Worm (Caenorhabditis elegans) whole organism, L2 larva: Measurements from ENCODE around the gene srx-14.

Experiments used
- ZK546.5 ChIP-seq: sonication (generic microtip); optimal IDR thresholded peaks from 2 replicates; lab custom pipeline; 2017; ENCODE audit warnings: missing biosample characterization, missing genetic modification characterization
- ama-1 ChIP-seq: fragments of 150-350 bp; optimal IDR thresholded peaks from 2 replicates; lab custom pipeline; 2018; ENCODE audit warnings: inconsistent platforms
- ceh-16 ChIP-seq: fragments of 150-350 bp; optimal IDR thresholded peaks from 2 replicates; lab custom pipeline; 2014; ENCODE audit warnings: missing biosample characterization, missing genetic modification characterization
- ceh-82 ChIP-seq: fragments of 150-350 bp; optimal IDR thresholded peaks from 2 replicates; lab custom pipeline; 2014; ENCODE audit warnings: missing biosample characterization, missing genetic modification characterization
- dmd-4 ChIP-seq: sonication (generic microtip); optimal IDR thresholded peaks from 2 replicates; lab custom pipeline; 2017; ENCODE audit warnings: missing biosample characterization, missing genetic modification characterization
- egl-27 ChIP-seq: sonication (generic microtip); optimal IDR thresholded peaks from 3 replicates; lab custom pipeline; 2017; ENCODE audit warnings: missing biosample characterization, missing genetic modification reagents, missing genetic modification characterization
- elt-3 ChIP-seq: sonication (generic microtip); optimal IDR thresholded peaks from 2 replicates; lab custom pipeline; 2017; ENCODE audit warnings: missing biosample characterization, missing genetic modification characterization
- lin-13 ChIP-seq: fragments of 150-350 bp; optimal IDR thresholded peaks from 2 replicates; lab custom pipeline; 2014; ENCODE audit warnings: missing biosample characterization, missing genetic modification reagents, missing genetic modification characterization
- lin-39 ChIP-seq: fragments of 150-350 bp; optimal IDR thresholded peaks from 2 replicates; lab custom pipeline; 2014; ENCODE audit warnings: missing biosample characterization, missing genetic modification reagents, missing genetic modification characterization
- nhr-11 ChIP-seq: fragments of 150-350 bp; optimal IDR thresholded peaks from 2 replicates; lab custom pipeline; 2014; ENCODE audit warnings: missing biosample characterization, missing genetic modification characterization
- sma-3 ChIP-seq: sonication (generic microtip); optimal IDR thresholded peaks from 2 replicates; lab custom pipeline; 2016; ENCODE audit warnings: missing genetic modification reagents, missing genetic modification characterization, missing compliant biosample characterization
- snpc-4 ChIP-seq: fragments of 150-350 bp; optimal IDR thresholded peaks from 2 replicates; lab custom pipeline; 2014; ENCODE audit warnings: missing biosample characterization, missing genetic modification characterization
- unc-39 ChIP-seq: fragments of 150-350 bp; optimal IDR thresholded peaks from 2 replicates; lab custom pipeline; 2014; ENCODE audit warnings: missing biosample characterization, missing genetic modification characterization
- unc-62 ChIP-seq: fragments of 150-350 bp; optimal IDR thresholded peaks from 2 replicates; lab custom pipeline; 2014; ENCODE audit warnings: missing biosample characterization, missing genetic modification reagents, missing genetic modification characterization

DNA sequence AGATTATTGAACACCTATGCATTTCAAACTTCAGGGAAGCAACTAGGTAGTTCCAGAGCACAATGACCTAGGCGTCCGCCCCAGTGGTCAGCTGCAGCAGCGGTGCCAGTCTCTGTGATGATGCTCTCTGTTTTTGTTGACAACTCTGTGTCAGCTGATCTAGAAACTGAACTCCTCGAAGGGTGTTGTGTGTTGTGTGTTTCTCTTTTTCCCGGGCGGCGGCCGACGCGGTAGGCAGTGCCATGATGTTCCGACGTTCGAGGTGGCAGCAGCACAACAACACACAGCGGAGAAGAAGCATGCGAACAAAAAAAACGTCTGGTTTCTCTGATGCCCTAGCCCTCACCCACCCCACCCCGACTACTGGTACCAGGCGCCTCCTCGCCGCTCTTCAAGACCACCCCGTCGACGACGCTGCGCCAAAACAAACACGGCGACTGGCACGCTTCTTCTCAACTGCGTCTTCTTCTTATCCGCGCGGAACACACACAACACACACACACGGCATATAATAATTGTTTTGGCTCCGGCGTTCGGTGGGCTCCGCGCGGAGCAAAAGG lies 49.2 kb downstream of the srx-14 start:
- TF ChIP-seq snpc-4 (tag; lab: Kevin White, UChicago) (no peak), unc-62 (GFP tag; lab: Kevin White, UChicago) (no peak), ceh-16 (tag; lab: Kevin White, UChicago) (no peak), ceh-82 (tag; lab: Kevin White, UChicago) (no peak), unc-39 (tag; lab: Kevin White, UChicago) (no peak), elt-3 (tag; lab: Kevin White, UChicago) (no peak), ama-1 (no peak), lin-13 (GFP tag; lab: Kevin White, UChicago) (no peak), nhr-11 (tag; lab: Kevin White, UChicago) (no peak), egl-27 (tag; lab: Kevin White, UChicago) (no peak), lin-39 (tag; lab: Kevin White, UChicago) (no peak), sma-3 (GFP tag; lab: Kevin White, UChicago) (no peak), dmd-4 (tag; lab: Kevin White, UChicago) (no peak), ZK546.5 (tag; lab: Kevin White, UChicago) (no peak)
